Worm (Caenorhabditis elegans) whole organism, L4/young adult: Measurements from ENCODE around the gene him-6.

Experiments used
- W03F9.2 ChIP-seq: fragments of 150-350 bp; optimal IDR thresholded peaks from 2 replicates; lab custom pipeline; 2014; ENCODE audit warnings: missing biosample characterization, missing genetic modification characterization
- dao-5 ChIP-seq: sonication (generic microtip); optimal IDR thresholded peaks from 2 replicates; lab custom pipeline; 2016; ENCODE audit warnings: missing genotype, missing genetic modification characterization, moderate library complexity, missing compliant biosample characterization
- him-1 ChIP-seq: sonication (generic microtip); optimal IDR thresholded peaks from 2 replicates; lab custom pipeline; 2016; ENCODE audit warnings: missing genotype, missing genetic modification reagents, missing genetic modification characterization, missing compliant biosample characterization

ce11 chrIV:12520150-12520549 is 29.6 kb downstream of the him-6 start, which contains the start of gene tsp-4:
- TF ChIP-seq him-1 (tag; lab: Kevin White, UChicago) (no peak), dao-5 (tag; lab: Kevin White, UChicago) (no peak), W03F9.2 (tag; lab: Kevin White, UChicago) (no peak)
